Fruit fly (Drosophila melanogaster) whole organism, embryonic: Measurements from ENCODE around the gene Rpn12.
A peak's percentile ranks its signal among the peaks of the same experiment; 100 is the strongest.

Source experiments
- Abd-B ChIP-seq: fragments of 200-800 bp; sonication (Bioruptor generic); optimal IDR thresholded peaks from 2 replicates; lab custom pipeline; 2018; ENCODE audit warnings: missing biosample characterization, mild to moderate bottlenecking, missing genetic modification characterization, moderate library complexity
- Bdp1 ChIP-seq: fragments of 200-800 bp; sonication (Bioruptor generic); optimal IDR thresholded peaks from 3 replicates; lab custom pipeline; 2016; ENCODE audit warnings: missing biosample characterization, missing genetic modification characterization
- Bteb2 ChIP-seq: fragments of 200-800 bp; sonication (Bioruptor generic); optimal IDR thresholded peaks from 2 replicates; lab custom pipeline; 2016; ENCODE audit warnings: missing biosample characterization, missing genetic modification characterization
- CG10979 ChIP-seq: fragments of 200-800 bp; sonication (Bioruptor generic); optimal IDR thresholded peaks from 2 replicates; lab custom pipeline; 2018; ENCODE audit warnings: missing biosample characterization, mild to moderate bottlenecking, missing genetic modification characterization, moderate library complexity
- CG11398 ChIP-seq: fragments of 200-800 bp; sonication (Bioruptor generic); optimal IDR thresholded peaks from 2 replicates; lab custom pipeline; 2016; ENCODE audit warnings: missing biosample characterization, missing genetic modification characterization
- CG11560 ChIP-seq: fragments of 200-800 bp; sonication (Bioruptor generic); IDR thresholded peaks from 3 replicates; pipeline ENCODE4 v1.3.6; 2022; ENCODE audit warnings: missing biosample characterization, missing genetic modification characterization
- CG15479 ChIP-seq: fragments of 200-800 bp; sonication (Bioruptor generic); optimal IDR thresholded peaks from 3 replicates; lab custom pipeline; 2019; ENCODE audit warnings: missing biosample characterization, mild to moderate bottlenecking, missing genetic modification characterization, moderate library complexity
- CG17385 ChIP-seq: fragments of 200-800 bp; sonication (Bioruptor generic); optimal IDR thresholded peaks from 3 replicates; lab custom pipeline; 2018; ENCODE audit warnings: missing biosample characterization, mild to moderate bottlenecking, missing genetic modification characterization
- CG17802 ChIP-seq: fragments of 200-800 bp; sonication (Bioruptor generic); optimal IDR thresholded peaks from 2 replicates; lab custom pipeline; 2018; ENCODE audit warnings: missing biosample characterization, mild to moderate bottlenecking, missing genetic modification characterization, moderate library complexity
- CG18262 ChIP-seq: fragments of 200-800 bp; optimal IDR thresholded peaks from 3 replicates; lab custom pipeline; 2019; ENCODE audit warnings: missing biosample characterization, mild to moderate bottlenecking, missing genetic modification characterization, moderate library complexity
- CG18476 ChIP-seq: fragments of 200-800 bp; sonication (Bioruptor generic); optimal IDR thresholded peaks from 2 replicates; lab custom pipeline; 2016; ENCODE audit warnings: missing biosample characterization, mild to moderate bottlenecking, missing genetic modification characterization
- CG31224 ChIP-seq: fragments of 200-800 bp; sonication (Bioruptor generic); IDR thresholded peaks from 2 replicates; pipeline ENCODE4 v1.3.6; 2022; ENCODE audit warnings: missing biosample characterization, missing genetic modification characterization
- CG4282 ChIP-seq: fragments of 200-800 bp; sonication (Bioruptor generic); optimal IDR thresholded peaks from 2 replicates; lab custom pipeline; 2016; ENCODE audit warnings: missing biosample characterization, missing genetic modification characterization
- CG4617 ChIP-seq: fragments of 200-800 bp; sonication (Bioruptor generic); optimal IDR thresholded peaks from 3 replicates; lab custom pipeline; 2016; ENCODE audit warnings: missing biosample characterization, missing genetic modification characterization, borderline replicate concordance
- CG4707 ChIP-seq: fragments of 200-800 bp; sonication (Bioruptor generic); optimal IDR thresholded peaks from 2 replicates; lab custom pipeline; 2018; ENCODE audit warnings: missing biosample characterization, mild to moderate bottlenecking, missing genetic modification characterization, moderate library complexity
- CG7556 ChIP-seq: fragments of 200-800 bp; sonication (Bioruptor generic); optimal IDR thresholded peaks from 2 replicates; lab custom pipeline; 2017; ENCODE audit warnings: missing biosample characterization, mild to moderate bottlenecking, missing genetic modification characterization
- CG8765 ChIP-seq: fragments of 200-800 bp; sonication (Bioruptor generic); IDR thresholded peaks from 2 replicates; pipeline ENCODE4 v1.3.6; 2022; ENCODE audit warnings: missing biosample characterization, missing genetic modification characterization
- CG9932 ChIP-seq: fragments of 200-800 bp; sonication (Bioruptor generic); IDR thresholded peaks from 2 replicates; pipeline ENCODE4 v1.3.6; 2022; ENCODE audit warnings: missing biosample characterization, missing genetic modification characterization
- D19A ChIP-seq: fragments of 200-800 bp; optimal IDR thresholded peaks from 3 replicates; lab custom pipeline; 2019; ENCODE audit warnings: missing biosample characterization, mild to moderate bottlenecking, missing genetic modification characterization, moderate library complexity
- ERR ChIP-seq: fragments of 200-800 bp; sonication (Bioruptor generic); optimal IDR thresholded peaks from 2 replicates; lab custom pipeline; 2016; ENCODE audit warnings: missing biosample characterization, missing genetic modification characterization
- Hand ChIP-seq: fragments of 200-800 bp; sonication (Bioruptor generic); optimal IDR thresholded peaks from 2 replicates; lab custom pipeline; 2017; ENCODE audit warnings: mild to moderate bottlenecking, missing biosample characterization, missing genetic modification reagents, missing genetic modification characterization
- HmgZ ChIP-seq: fragments of 200-800 bp; sonication (Bioruptor generic); optimal IDR thresholded peaks from 2 replicates; lab custom pipeline; 2018; ENCODE audit warnings: missing biosample characterization, mild to moderate bottlenecking, missing genetic modification characterization
- Hmx ChIP-seq: fragments of 200-800 bp; sonication (Bioruptor generic); optimal IDR thresholded peaks from 2 replicates; lab custom pipeline; 2016; ENCODE audit warnings: missing biosample characterization, missing genetic modification characterization
- MBD-R2 ChIP-seq: fragments of 200-800 bp; sonication (Bioruptor generic); IDR thresholded peaks from 2 replicates; pipeline ENCODE4 v1.3.6; 2022; ENCODE audit warnings: missing biosample characterization, missing genetic modification characterization
- Max ChIP-seq: fragments of 200-800 bp; sonication (Bioruptor generic); optimal IDR thresholded peaks from 2 replicates; lab custom pipeline; 2016; ENCODE audit warnings: missing biosample characterization, mild to moderate bottlenecking, missing genetic modification characterization
- Meics ChIP-seq: fragments of 200-800 bp; sonication (Bioruptor generic); optimal IDR thresholded peaks from 2 replicates; lab custom pipeline; 2017; ENCODE audit warnings: missing biosample characterization, mild to moderate bottlenecking, missing genetic modification characterization
- Rfx ChIP-seq: fragments of 200-800 bp; sonication (Bioruptor generic); IDR thresholded peaks from 2 replicates; pipeline ENCODE4 v1.3.6; 2022; ENCODE audit warnings: missing biosample characterization, missing genetic modification characterization
- YL-1 ChIP-seq: fragments of 200-800 bp; sonication (Bioruptor generic); optimal IDR thresholded peaks from 3 replicates; lab custom pipeline; 2017; ENCODE audit warnings: missing biosample characterization, mild to moderate bottlenecking, missing genetic modification characterization
- amos ChIP-seq: fragments of 200-800 bp; sonication (Bioruptor generic); IDR thresholded peaks from 2 replicates; pipeline ENCODE4 v1.3.6; 2022; ENCODE audit warnings: missing biosample characterization, missing genetic modification characterization; ENCODE audit not compliant: partially characterized antibody
- ase ChIP-seq: fragments of 200-800 bp; sonication (Bioruptor generic); IDR thresholded peaks from 3 replicates; pipeline ENCODE4 v1.3.6; 2022; ENCODE audit warnings: missing biosample characterization, missing genetic modification characterization
- crol ChIP-seq: fragments of 200-800 bp; sonication (Bioruptor generic); IDR thresholded peaks from 2 replicates; pipeline ENCODE4 v1.3.6; 2022; ENCODE audit warnings: missing biosample characterization, missing genetic modification characterization
- dpn ChIP-seq, 2 experiments: fragments of 200-800 bp; sonication (Bioruptor generic); optimal IDR thresholded peaks; 3 replicates each; lab custom pipeline; 2016; ENCODE audit warnings: missing biosample characterization in 2 of 2, missing genetic modification characterization in 2 of 2
- dysf ChIP-seq: fragments of 200-800 bp; sonication (Bioruptor generic); IDR thresholded peaks from 3 replicates; pipeline ENCODE4 v1.3.6; 2022; ENCODE audit warnings: missing biosample characterization, missing genetic modification characterization
- eve ChIP-seq, 2 experiments: fragments of >200 bp; optimal IDR thresholded peaks; 2 replicates each; lab custom pipeline; 2017; ENCODE audit warnings: missing biosample characterization in 2 of 2, missing genetic modification characterization in 2 of 2
- gfzf ChIP-seq: fragments of 200-800 bp; sonication (Bioruptor generic); optimal IDR thresholded peaks from 2 replicates; lab custom pipeline; 2016; ENCODE audit warnings: missing biosample characterization, mild to moderate bottlenecking, missing genetic modification characterization, moderate library complexity
- hbn ChIP-seq: fragments of 200-800 bp; sonication (Bioruptor generic); IDR thresholded peaks from 2 replicates; pipeline ENCODE4 v1.3.6; 2022; ENCODE audit warnings: missing biosample characterization, missing genetic modification characterization; ENCODE audit not compliant: partially characterized antibody
- klu ChIP-seq: fragments of 200-800 bp; sonication (Bioruptor generic); IDR thresholded peaks from 2 replicates; pipeline ENCODE4 v1.3.6; 2022; ENCODE audit warnings: missing biosample characterization, missing genetic modification characterization
- knrl ChIP-seq: fragments of 200-800 bp; sonication (Bioruptor generic); IDR thresholded peaks from 3 replicates; pipeline ENCODE4 v1.3.6; 2022; ENCODE audit warnings: missing biosample characterization, missing genetic modification characterization; ENCODE audit not compliant: partially characterized antibody
- maf-S ChIP-seq: fragments of 200-800 bp; sonication (Bioruptor generic); optimal IDR thresholded peaks from 2 replicates; lab custom pipeline; 2016; ENCODE audit warnings: missing biosample characterization, missing genetic modification characterization
- nmo ChIP-seq: fragments of 200-800 bp; sonication (Bioruptor generic); optimal IDR thresholded peaks from 2 replicates; lab custom pipeline; 2018; ENCODE audit warnings: missing biosample characterization, mild to moderate bottlenecking, missing genetic modification characterization, moderate library complexity
- odd ChIP-seq: fragments of 200-800 bp; sonication (Bioruptor generic); optimal IDR thresholded peaks from 2 replicates; lab custom pipeline; 2017; ENCODE audit warnings: missing biosample characterization, mild to moderate bottlenecking, missing genetic modification characterization
- rib ChIP-seq: fragments of 200-800 bp; sonication (Bioruptor generic); IDR thresholded peaks from 2 replicates; pipeline ENCODE4 v1.3.6; 2022; ENCODE audit warnings: missing biosample characterization, missing genetic modification characterization
- row ChIP-seq: fragments of 200-800 bp; sonication (Bioruptor generic); IDR thresholded peaks from 3 replicates; pipeline ENCODE4 v1.3.6; 2022; ENCODE audit warnings: missing biosample characterization, missing genetic modification characterization
- sd ChIP-seq: fragments of 200-800 bp; sonication (Bioruptor generic); optimal IDR thresholded peaks from 3 replicates; lab custom pipeline; 2018; ENCODE audit warnings: missing biosample characterization, mild to moderate bottlenecking, missing genetic modification characterization, moderate library complexity
- sens-2 ChIP-seq: fragments of 200-800 bp; sonication (Bioruptor generic); IDR thresholded peaks from 2 replicates; pipeline ENCODE4 v1.3.6; 2022; ENCODE audit warnings: missing biosample characterization, missing genetic modification characterization
- sob ChIP-seq: fragments of 200-800 bp; sonication (Bioruptor generic); IDR thresholded peaks from 2 replicates; pipeline ENCODE4 v1.3.6; 2022; ENCODE audit warnings: missing biosample characterization, missing genetic modification characterization
- sug ChIP-seq: fragments of 200-800 bp; optimal IDR thresholded peaks from 2 replicates; lab custom pipeline; 2019; ENCODE audit warnings: missing biosample characterization, mild to moderate bottlenecking, missing genetic modification characterization, moderate library complexity
- usp ChIP-seq: fragments of >200 bp; optimal IDR thresholded peaks from 2 replicates; lab custom pipeline; 2017; ENCODE audit warnings: missing biosample characterization, missing genetic modification characterization
- vfl ChIP-seq: fragments of 200-800 bp; sonication (Bioruptor generic); optimal IDR thresholded peaks from 2 replicates; lab custom pipeline; 2016; ENCODE audit warnings: missing biosample characterization, missing genetic modification characterization
- zen ChIP-seq: fragments of 200-800 bp; sonication (Bioruptor generic); optimal IDR thresholded peaks from 3 replicates; lab custom pipeline; 2018; ENCODE audit warnings: missing biosample characterization, mild to moderate bottlenecking, missing genetic modification characterization, moderate library complexity
- zfh1 ChIP-seq: fragments of 200-800 bp; sonication (Bioruptor generic); IDR thresholded peaks from 3 replicates; pipeline ENCODE4 v1.3.6; 2022; ENCODE audit warnings: missing biosample characterization, missing genetic modification characterization

Rpn12 gene

DNA sequence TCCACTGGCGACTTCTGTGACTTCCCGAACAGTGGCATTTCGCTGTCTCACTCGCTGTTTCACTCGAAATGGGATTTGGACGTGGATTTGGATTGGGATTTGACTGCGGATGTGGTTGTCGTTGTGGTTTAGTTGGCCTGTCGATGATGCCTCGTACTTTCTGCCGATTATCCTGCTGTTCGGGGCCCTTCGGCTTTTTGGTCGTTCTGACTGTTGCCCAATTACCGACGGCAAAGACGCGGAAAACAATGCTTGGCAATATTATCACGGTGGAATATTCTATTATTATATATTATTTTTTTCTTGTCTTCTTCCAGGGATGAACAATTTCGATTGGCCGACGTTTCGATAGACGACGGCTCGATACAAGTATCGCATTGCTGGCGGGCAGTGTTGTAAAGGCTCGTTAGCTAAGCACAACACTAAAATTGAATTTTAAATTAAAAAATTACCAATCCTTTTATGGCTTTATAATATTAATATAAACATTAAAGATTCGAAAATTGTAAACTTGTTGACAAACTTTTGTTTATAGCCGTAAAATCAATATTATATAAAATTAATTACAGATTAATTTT lies 32.4 kb downstream of the Rpn12 start, which contains the start of gene Mo25 (continued):
- TF ChIP-seq HmgZ (tag; lab: Kevin White, UChicago) = peak; percentile 73
- no peak for TF ChIP-seq zfh1 (GFP tag; lab: Robert Waterston, UW)
- no peak for TF ChIP-seq crol (GFP tag; lab: Robert Waterston, UW)
- TF ChIP-seq D19A (tag; lab: Kevin White, UChicago) = peak; percentile 34
- TF ChIP-seq sens-2 (GFP tag; lab: Robert Waterston, UW) = no peak
- TF ChIP-seq Max (GFP tag; lab: Kevin White, UChicago) = peak; percentile 38
- TF ChIP-seq CG7556 (GFP tag; lab: Kevin White, UChicago) = peak; percentile 29
- no peak for TF ChIP-seq rib (GFP tag; lab: Robert Waterston, UW)
- TF ChIP-seq gfzf (GFP tag; lab: Kevin White, UChicago) = no peak
- TF ChIP-seq CG11398 (GFP tag; lab: Kevin White, UChicago) = no peak
- 0 out of 3 replicates have a peak, but pooled peaks have one; percentile 36 for TF ChIP-seq dysf
- no peak for TF ChIP-seq usp (GFP tag; lab: Kevin White, UChicago)
- TF ChIP-seq YL-1 (GFP tag; lab: Kevin White, UChicago) = peak; percentile 89
- no peak for TF ChIP-seq CG15479 (GFP tag; lab: Kevin White, UChicago)
- TF ChIP-seq sd (tag; lab: Kevin White, UChicago) = no peak
- peak; percentile 86 for TF ChIP-seq amos (GFP tag; lab: Robert Waterston, UW)
- peak; percentile 40 for TF ChIP-seq nmo (GFP tag; lab: Kevin White, UChicago)
- TF ChIP-seq vfl (GFP tag; lab: Kevin White, UChicago) = peak; percentile 32
- TF ChIP-seq Bdp1 = peak; percentile 29
- TF ChIP-seq CG4617 (GFP tag; lab: Kevin White, UChicago) = peak; percentile 75
- TF ChIP-seq zen (tag; lab: Kevin White, UChicago) = peak; percentile 41
- TF ChIP-seq CG18262 (tag; lab: Kevin White, UChicago) = peak; percentile 34
- peak; percentile 86 for TF ChIP-seq MBD-R2 (GFP tag; lab: Robert Waterston, UW)
- TF ChIP-seq CG18476 (GFP tag; lab: Kevin White, UChicago) = peak; percentile 32
- peak; percentile 7 for TF ChIP-seq Abd-B (GFP tag; lab: Kevin White, UChicago)
- no peak for TF ChIP-seq odd (GFP tag; lab: Kevin White, UChicago)
- no peak for TF ChIP-seq ase (GFP tag; lab: Robert Waterston, UW)
- no peak for TF ChIP-seq Hmx (GFP tag; lab: Kevin White, UChicago)
- peak; percentile 58; the same call in 2 of the 3 replicates for TF ChIP-seq row (GFP tag; lab: Robert Waterston, UW)
- no peak for TF ChIP-seq CG4282 (GFP tag; lab: Kevin White, UChicago)
- no peak for TF ChIP-seq Hand
- TF ChIP-seq knrl (GFP tag; lab: Robert Waterston, UW) = peak; percentile 74
- peak; percentile 34 for TF ChIP-seq Meics
- peak; percentile 79 for TF ChIP-seq hbn (GFP tag; lab: Robert Waterston, UW)
- TF ChIP-seq CG9932 (GFP tag; lab: Robert Waterston, UW) = peak; percentile 77
- no peak for TF ChIP-seq CG4707 (GFP tag; lab: Kevin White, UChicago)
- peak; percentile 19 for TF ChIP-seq CG10979 (tag; lab: Kevin White, UChicago)
- no peak for TF ChIP-seq klu (GFP tag; lab: Robert Waterston, UW)
- no peak for TF ChIP-seq maf-S
- no peak for TF ChIP-seq eve (GFP tag; optimal IDR thresholded peaks at IDR 0.05; lab: Kevin White, UChicago)
- no peak for TF ChIP-seq CG11560 (tag; lab: Robert Waterston, UW)
- TF ChIP-seq sug (tag; lab: Kevin White, UChicago) = peak; percentile 52
- TF ChIP-seq ERR = peak; percentile 3
- peak; percentile 39 for TF ChIP-seq Bteb2 (GFP tag; lab: Kevin White, UChicago)
- peak; percentile 44 for TF ChIP-seq CG17385 (GFP tag; lab: Kevin White, UChicago)
- TF ChIP-seq CG31224 = 0 out of 2 replicates have a peak, but pooled peaks have one; percentile 17
- peak in 1 of 2 experiments; percentile 57 for TF ChIP-seq dpn (GFP tag; optimal IDR thresholded peaks at IDR 0.05; lab: Kevin White, UChicago)
- peak; percentile 67 for TF ChIP-seq sob
- TF ChIP-seq CG17802 (tag; lab: Kevin White, UChicago) = no peak
- TF ChIP-seq CG8765 (GFP tag; lab: Robert Waterston, UW) = no peak
- peak; percentile 77 for TF ChIP-seq Rfx (GFP tag; lab: Robert Waterston, UW)
